Fruit fly (Drosophila melanogaster): Measurements from ENCODE around the gene app.

app gene

DNA sequence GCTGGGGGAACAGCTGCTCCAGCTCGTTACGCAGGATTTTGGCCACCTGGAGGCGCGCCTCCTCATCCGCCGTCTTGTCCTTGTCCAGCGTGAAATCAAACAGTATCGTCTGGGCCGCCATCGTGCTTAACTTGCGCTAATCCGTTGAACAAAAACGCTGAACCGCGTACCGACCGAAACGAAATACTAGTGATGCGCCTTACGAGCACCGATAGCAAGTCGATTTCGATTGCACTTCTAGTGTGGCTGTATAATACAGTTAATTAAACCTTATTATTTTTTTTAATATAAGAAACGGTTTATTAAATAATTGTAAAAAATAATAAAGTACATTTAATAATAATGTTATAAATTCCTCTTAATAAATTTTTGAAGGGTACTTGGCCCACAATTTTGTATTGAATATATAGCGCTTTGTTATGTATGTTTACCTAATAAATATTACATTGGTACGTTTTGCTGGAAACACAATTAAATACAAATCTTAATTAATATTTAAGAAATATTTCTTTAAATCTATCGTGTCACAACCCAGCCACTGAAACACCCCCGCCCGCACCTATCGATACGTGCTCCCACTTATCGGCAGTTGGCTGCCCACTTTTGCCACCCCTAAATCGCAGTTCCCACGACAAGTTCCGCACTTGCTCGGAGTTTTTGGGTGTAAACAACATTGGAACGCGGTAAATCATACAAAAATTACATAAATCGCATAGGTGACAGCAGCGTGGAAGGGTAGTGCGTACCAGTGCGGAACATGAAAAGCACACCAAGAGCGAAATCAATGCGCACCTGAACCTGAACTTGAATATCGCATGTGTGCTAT lies 10.6 kb upstream of the app start, which contains the start of the genes Sms and INPP5E (continued):
- no peak for TF ChIP-seq CG17912 (GFP tag; optimal IDR thresholded peaks at IDR 0.05)
- TF ChIP-seq Aef1 (GFP tag; IDR thresholded peaks at IDR 0.05), result no peak
- no peak for TF ChIP-seq CG13123 (GFP tag; optimal IDR thresholded peaks at IDR 0.05)
- TF ChIP-seq Dek (tag; optimal IDR thresholded peaks at IDR 0.05), result peak; percentile 60
- peak; percentile 4 for TF ChIP-seq CG1233 (GFP tag; optimal IDR thresholded peaks at IDR 0.05)
- peak; percentile 43 for TF ChIP-seq odd (GFP tag; optimal IDR thresholded peaks at IDR 0.05)
- TF ChIP-seq stwl (tag; optimal IDR thresholded peaks at IDR 0.05), result peak; percentile 25
- no peak for TF ChIP-seq Mad (GFP tag; optimal IDR thresholded peaks at IDR 0.05)
- TF ChIP-seq lilli (GFP tag; optimal IDR thresholded peaks at IDR 0.05), result peak; percentile 40
- peak; percentile 64 for TF ChIP-seq CG18619 (GFP tag; optimal IDR thresholded peaks at IDR 0.05)
- TF ChIP-seq bbx (GFP tag; IDR thresholded peaks at IDR 0.05; ENCODE audit: partially characterized antibody), result peak; percentile 77
- TF ChIP-seq D19A (tag; optimal IDR thresholded peaks at IDR 0.05), result peak; percentile 27
- no peak for TF ChIP-seq jing (GFP tag; optimal IDR thresholded peaks at IDR 0.05)
- peak; percentile 49 for TF ChIP-seq CG10366 (GFP tag; IDR thresholded peaks at IDR 0.05)
- peak; percentile 30 for TF ChIP-seq Lhr (GFP tag; optimal IDR thresholded peaks at IDR 0.05)
- TF ChIP-seq HHEX (GFP tag; optimal IDR thresholded peaks at IDR 0.05), result no peak
- no peak for TF ChIP-seq CG7987 (GFP tag; optimal IDR thresholded peaks at IDR 0.05)
- TF ChIP-seq CG11504 (tag; optimal IDR thresholded peaks at IDR 0.05), result peak; percentile 67
- peak; percentile 72 for TF ChIP-seq mld (GFP tag; IDR thresholded peaks at IDR 0.05; ENCODE audit: partially characterized antibody)
- no peak for TF ChIP-seq Bdp1 (GFP tag; optimal IDR thresholded peaks at IDR 0.05)
- no peak for TF ChIP-seq btn (GFP tag; optimal IDR thresholded peaks at IDR 0.05)
- no peak for TF ChIP-seq bigmax (GFP tag; optimal IDR thresholded peaks at IDR 0.05)
- peak; percentile 30; the same call in 1 of the 2 replicates for TF ChIP-seq CG4404 (GFP tag; IDR thresholded peaks at IDR 0.05)
- TF ChIP-seq CG30020 (tag; optimal IDR thresholded peaks at IDR 0.05), result peak; percentile 63
- TF ChIP-seq CG16815 (GFP tag; optimal IDR thresholded peaks at IDR 0.05), result peak; percentile 54
- TF ChIP-seq CG18599 (GFP tag; optimal IDR thresholded peaks at IDR 0.05), result peak; percentile 47
- TF ChIP-seq CG13296 (GFP tag; optimal IDR thresholded peaks at IDR 0.05), result peak; percentile 41
- TF ChIP-seq lov (optimal IDR thresholded peaks at IDR 0.05), result no peak
- peak; percentile 32; the same call in 1 of the 3 replicates for TF ChIP-seq lov (GFP tag; IDR thresholded peaks at IDR 0.05)
- peak; percentile 42 for TF ChIP-seq CG1603 (tag; optimal IDR thresholded peaks at IDR 0.05)
- TF ChIP-seq CG14050 (GFP tag; IDR thresholded peaks at IDR 0.05), result no peak
- TF ChIP-seq Ssrp (tag; optimal IDR thresholded peaks at IDR 0.05), result peak; percentile 62
- TF ChIP-seq CG6854 (GFP tag; optimal IDR thresholded peaks at IDR 0.05), result no peak
- no peak for TF ChIP-seq pan (optimal IDR thresholded peaks at IDR 0.05)
- no peak for TF ChIP-seq pan (GFP tag; optimal IDR thresholded peaks at IDR 0.05 in 1 of 2, IDR thresholded peaks at IDR 0.05 in 1 of 2)
- peak; percentile 3 for TF ChIP-seq twi (tag; optimal IDR thresholded peaks at IDR 0.05)
- TF ChIP-seq CG13424 (tag; optimal IDR thresholded peaks at IDR 0.05), result peak; percentile 69
- TF ChIP-seq vvl (GFP tag; IDR thresholded peaks at IDR 0.05), result peak; percentile 38
- peak; percentile 46; the same call in 1 of the 3 replicates for TF ChIP-seq zfh1 (GFP tag; IDR thresholded peaks at IDR 0.05)
- peak; percentile 41 for TF ChIP-seq Six4 (GFP tag; optimal IDR thresholded peaks at IDR 0.05)
- TF ChIP-seq CG13287 (GFP tag; IDR thresholded peaks at IDR 0.05; ENCODE audit: partially characterized antibody), result peak; percentile 80
- no peak for TF ChIP-seq Sry-β (GFP tag; optimal IDR thresholded peaks at IDR 0.05)
- no peak for TF ChIP-seq salm (tag; optimal IDR thresholded peaks at IDR 0.05)
- peak; percentile 49 for TF ChIP-seq Sox102F (GFP tag; optimal IDR thresholded peaks at IDR 0.05)
- TF ChIP-seq CG12391 (tag; optimal IDR thresholded peaks at IDR 0.05), result peak; percentile 85
- TF ChIP-seq HLH4C (GFP tag; IDR thresholded peaks at IDR 0.05; ENCODE audit: partially characterized antibody), result peak; percentile 80
- TF ChIP-seq CG10979 (tag; optimal IDR thresholded peaks at IDR 0.05), result peak; percentile 34
- no peak for TF ChIP-seq CG16863 (GFP tag; optimal IDR thresholded peaks at IDR 0.05)

Measured in whole organism, embryonic.